Fruit fly (Drosophila melanogaster) whole organism, embryonic: ENCODE measurements around the gene unc-119.

Experiments used
- Abd-B ChIP-seq: fragments of 200-800 bp; sonication (Bioruptor generic); optimal IDR thresholded peaks from 2 replicates; lab custom pipeline; 2018; ENCODE audit warnings: missing biosample characterization, mild to moderate bottlenecking, missing genetic modification characterization, moderate library complexity
- Atf-2 ChIP-seq: fragments of 200-800 bp; sonication (Bioruptor generic); optimal IDR thresholded peaks from 2 replicates; lab custom pipeline; 2016; ENCODE audit warnings: missing biosample characterization, missing genetic modification characterization
- B-H1 ChIP-seq: fragments of 200-800 bp; sonication (Bioruptor generic); IDR thresholded peaks from 3 replicates; pipeline ENCODE4 v1.3.6; 2022; ENCODE audit warnings: missing biosample characterization, missing genetic modification characterization
- Bteb2 ChIP-seq: fragments of 200-800 bp; sonication (Bioruptor generic); optimal IDR thresholded peaks from 2 replicates; lab custom pipeline; 2016; ENCODE audit warnings: missing biosample characterization, missing genetic modification characterization
- CG11093 ChIP-seq: fragments of 200-800 bp; sonication (Bioruptor generic); IDR thresholded peaks from 3 replicates; pipeline ENCODE4 v1.3.6; 2022; ENCODE audit warnings: missing biosample characterization, missing genetic modification characterization
- CG11695 ChIP-seq: fragments of 200-800 bp; sonication (Bioruptor generic); IDR thresholded peaks from 3 replicates; pipeline ENCODE4 v1.3.6; 2022; ENCODE audit warnings: missing biosample characterization, missing genetic modification characterization
- CG13424 ChIP-seq: fragments of 200-800 bp; sonication (Bioruptor generic); optimal IDR thresholded peaks from 2 replicates; lab custom pipeline; 2019; ENCODE audit warnings: missing biosample characterization, mild to moderate bottlenecking, missing genetic modification characterization, moderate library complexity
- CG15073 ChIP-seq: fragments of 200-800 bp; sonication (Bioruptor generic); optimal IDR thresholded peaks from 2 replicates; lab custom pipeline; 2016; ENCODE audit warnings: missing biosample characterization, missing genetic modification characterization
- CG15269 ChIP-seq: fragments of 200-800 bp; sonication (Bioruptor generic); optimal IDR thresholded peaks from 2 replicates; lab custom pipeline; 2018; ENCODE audit warnings: missing biosample characterization, mild to moderate bottlenecking, missing genetic modification characterization, moderate library complexity
- CG1602 ChIP-seq: fragments of 200-800 bp; sonication (Bioruptor generic); optimal IDR thresholded peaks from 3 replicates; lab custom pipeline; 2016; ENCODE audit warnings: missing biosample characterization, missing genetic modification characterization
- CG16815 ChIP-seq: fragments of 200-800 bp; sonication (Bioruptor generic); optimal IDR thresholded peaks from 3 replicates; lab custom pipeline; 2017; ENCODE audit warnings: missing biosample characterization, mild to moderate bottlenecking, missing genetic modification characterization
- CG18764 ChIP-seq: fragments of 200-800 bp; sonication (Bioruptor generic); optimal IDR thresholded peaks from 3 replicates; lab custom pipeline; 2016; ENCODE audit warnings: missing biosample characterization, missing genetic modification characterization
- CG32767 ChIP-seq: fragments of 200-800 bp; sonication (Bioruptor generic); IDR thresholded peaks from 2 replicates; pipeline ENCODE4 v1.3.6; 2022; ENCODE audit warnings: missing biosample characterization, missing genetic modification characterization
- CG32772 ChIP-seq: fragments of 200-800 bp; sonication (Bioruptor generic); IDR thresholded peaks from 2 replicates; pipeline ENCODE4 v1.3.6; 2022; ENCODE audit warnings: missing biosample characterization, missing genetic modification characterization
- CG6272 ChIP-seq: fragments of 200-800 bp; sonication (Bioruptor generic); IDR thresholded peaks from 2 replicates; pipeline ENCODE4 v1.3.6; 2022; ENCODE audit warnings: missing biosample characterization, missing genetic modification characterization
- CG7357 ChIP-seq: fragments of 200-800 bp; sonication (Bioruptor generic); IDR thresholded peaks from 3 replicates; pipeline ENCODE4 v1.3.6; 2022; ENCODE audit warnings: missing biosample characterization, missing genetic modification characterization
- CG7928 ChIP-seq: fragments of 200-800 bp; sonication (Bioruptor generic); optimal IDR thresholded peaks from 2 replicates; lab custom pipeline; 2017; ENCODE audit warnings: missing biosample characterization, mild to moderate bottlenecking, missing genetic modification characterization
- CG9215 ChIP-seq: fragments of 200-800 bp; sonication (Bioruptor generic); IDR thresholded peaks from 2 replicates; pipeline ENCODE4 v1.3.6; 2022; ENCODE audit warnings: missing biosample characterization, missing genetic modification characterization
- CG9609 ChIP-seq: fragments of 200-800 bp; sonication (Bioruptor generic); optimal IDR thresholded peaks from 3 replicates; lab custom pipeline; 2016; ENCODE audit warnings: missing biosample characterization, missing genetic modification characterization
- CG9797 ChIP-seq: fragments of 200-800 bp; sonication (Bioruptor generic); optimal IDR thresholded peaks from 3 replicates; lab custom pipeline; 2018; ENCODE audit warnings: missing biosample characterization, mild to moderate bottlenecking, missing genetic modification characterization
- D ChIP-seq, 2 experiments: fragments of 200-800 bp in 1 of 2; fragments of >200 bp in 1 of 2; sonication (Bioruptor generic) in 1 of 2; optimal IDR thresholded peaks; 2 replicates in 1 of 2; 3 replicates in 1 of 2; lab custom pipeline; 2017; ENCODE audit warnings: mild to moderate bottlenecking in 1 of 2, missing biosample characterization in 1 of 2, missing genetic modification characterization in 1 of 2, missing genetic modification reagents in 1 of 2
- E2f1 ChIP-seq: fragments of 200-800 bp; sonication (Bioruptor generic); IDR thresholded peaks from 2 replicates; pipeline ENCODE4 v1.3.6; 2022; ENCODE audit warnings: missing biosample characterization, missing genetic modification characterization
- Fer1 ChIP-seq: fragments of 200-800 bp; sonication (Bioruptor generic); optimal IDR thresholded peaks from 2 replicates; lab custom pipeline; 2017; ENCODE audit warnings: missing biosample characterization, mild to moderate bottlenecking, missing genetic modification characterization
- Hr51 ChIP-seq, 2 experiments: fragments of 200-800 bp; sonication (Bioruptor generic); optimal IDR thresholded peaks; 2 replicates in 1 of 2; 3 replicates in 1 of 2; lab custom pipeline; 2016 to 2018; ENCODE audit warnings: missing biosample characterization in 2 of 2, missing genetic modification characterization in 2 of 2, mild to moderate bottlenecking in 1 of 2, moderate library complexity in 1 of 2
- Med ChIP-seq: fragments of 200-800 bp; sonication (Bioruptor generic); peaks from one replicate; lab custom pipeline; 2016; ENCODE audit warnings: missing biosample characterization, missing genetic modification characterization, mild to moderate bottlenecking, inconsistent platforms, moderate library complexity
- Mrtf ChIP-seq: fragments of 200-800 bp; sonication (Bioruptor generic); IDR thresholded peaks from 3 replicates; pipeline ENCODE4 v1.3.6; 2022; ENCODE audit warnings: missing biosample characterization, missing genetic modification characterization
- Oli ChIP-seq: fragments of 200-800 bp; sonication (Bioruptor generic); optimal IDR thresholded peaks from 2 replicates; lab custom pipeline; 2018; ENCODE audit warnings: missing biosample characterization, mild to moderate bottlenecking, missing genetic modification characterization, moderate library complexity
- Ptx1 ChIP-seq: fragments of 200-800 bp; sonication (Bioruptor generic); IDR thresholded peaks from 2 replicates; pipeline ENCODE4 v1.3.6; 2022; ENCODE audit warnings: missing biosample characterization, missing genetic modification characterization
- Six4 ChIP-seq: fragments of 200-800 bp; sonication (Bioruptor generic); optimal IDR thresholded peaks from 2 replicates; lab custom pipeline; 2016; ENCODE audit warnings: missing biosample characterization, missing genetic modification characterization
- Xrp1 ChIP-seq: fragments of 200-800 bp; sonication (Bioruptor generic); IDR thresholded peaks from 2 replicates; pipeline ENCODE4 v1.3.6; 2022; ENCODE audit warnings: missing biosample characterization, missing genetic modification characterization
- btn ChIP-seq: fragments of 200-800 bp; sonication (Bioruptor generic); optimal IDR thresholded peaks from 2 replicates; lab custom pipeline; 2016; ENCODE audit warnings: missing biosample characterization, missing genetic modification characterization
- chinmo ChIP-seq: fragments of 200-800 bp; sonication (Bioruptor generic); IDR thresholded peaks from 4 replicates; pipeline ENCODE4 v1.3.6; 2022; ENCODE audit warnings: missing biosample characterization, missing genetic modification characterization; ENCODE audit not compliant: partially characterized antibody
- ci ChIP-seq: fragments of 200-800 bp; sonication (Bioruptor generic); IDR thresholded peaks from 3 replicates; pipeline ENCODE4 v1.3.6; 2022; ENCODE audit warnings: missing biosample characterization, missing genetic modification characterization
- dpn ChIP-seq, 2 experiments: fragments of 200-800 bp; sonication (Bioruptor generic); optimal IDR thresholded peaks; 3 replicates each; lab custom pipeline; 2016; ENCODE audit warnings: missing biosample characterization in 2 of 2, missing genetic modification characterization in 2 of 2
- dysf ChIP-seq: fragments of 200-800 bp; sonication (Bioruptor generic); IDR thresholded peaks from 3 replicates; pipeline ENCODE4 v1.3.6; 2022; ENCODE audit warnings: missing biosample characterization, missing genetic modification characterization
- fd3F ChIP-seq: fragments of 200-800 bp; sonication (Bioruptor generic); optimal IDR thresholded peaks from 2 replicates; lab custom pipeline; 2018; ENCODE audit warnings: missing biosample characterization, mild to moderate bottlenecking, missing genetic modification characterization, moderate library complexity
- gce ChIP-seq: fragments of 200-800 bp; sonication (Bioruptor generic); IDR thresholded peaks from 3 replicates; pipeline ENCODE4 v1.3.6; 2022; ENCODE audit warnings: missing biosample characterization, missing genetic modification characterization
- gcm2 ChIP-seq: fragments of 200-800 bp; sonication (Bioruptor generic); optimal IDR thresholded peaks from 2 replicates; lab custom pipeline; 2016; ENCODE audit warnings: missing biosample characterization, missing genetic modification characterization
- her ChIP-seq: fragments of 200-800 bp; sonication (Bioruptor generic); optimal IDR thresholded peaks from 2 replicates; lab custom pipeline; 2016; ENCODE audit warnings: missing biosample characterization, missing genetic modification characterization
- hkb ChIP-seq, 2 experiments: fragments of 200-800 bp in 1 of 2; fragments of >200 bp in 1 of 2; sonication (Bioruptor generic) in 1 of 2; IDR thresholded peaks in 1 of 2; optimal IDR thresholded peaks in 1 of 2; 2 replicates each; pipeline versions ENCODE4 v1.3.6 to Lab custom; 2017 to 2022; ENCODE audit warnings: missing biosample characterization in 1 of 2, missing genetic modification characterization in 1 of 2
- klu ChIP-seq: fragments of 200-800 bp; sonication (Bioruptor generic); IDR thresholded peaks from 2 replicates; pipeline ENCODE4 v1.3.6; 2022; ENCODE audit warnings: missing biosample characterization, missing genetic modification characterization
- lola ChIP-seq, 3 experiments: fragments of >200 bp in 2 of 3; fragments of 200-800 bp in 1 of 3; sonication (Bioruptor generic) in 1 of 3; optimal IDR thresholded peaks; 2 replicates each; lab custom pipeline; 2017 to 2019; ENCODE audit warnings: missing biosample characterization in 3 of 3, missing genetic modification characterization in 3 of 3, mild to moderate bottlenecking in 1 of 3, moderate library complexity in 1 of 3
- lov ChIP-seq, 2 experiments: fragments of 200-800 bp in 1 of 2; fragments of >200 bp in 1 of 2; sonication (Bioruptor generic) in 1 of 2; IDR thresholded peaks in 1 of 2; optimal IDR thresholded peaks in 1 of 2; 2 replicates in 1 of 2; 3 replicates in 1 of 2; pipeline versions ENCODE4 v1.3.6 to Lab custom; 2017 to 2022; ENCODE audit warnings: missing biosample characterization in 1 of 2, missing genetic modification characterization in 1 of 2
- pum ChIP-seq: fragments of 200-800 bp; sonication (Bioruptor generic); optimal IDR thresholded peaks from 2 replicates; lab custom pipeline; 2016; ENCODE audit warnings: missing biosample characterization, missing genetic modification characterization
- repo ChIP-seq: fragments of 200-800 bp; sonication (Bioruptor generic); optimal IDR thresholded peaks from 2 replicates; lab custom pipeline; 2016; ENCODE audit warnings: missing biosample characterization, missing genetic modification characterization
- slbo ChIP-seq: fragments of 200-800 bp; sonication (Bioruptor generic); IDR thresholded peaks from 2 replicates; pipeline ENCODE4 v1.3.6; 2022; ENCODE audit warnings: missing biosample characterization, missing genetic modification characterization
- stwl ChIP-seq: fragments of 200-800 bp; sonication (Bioruptor generic); optimal IDR thresholded peaks from 3 replicates; lab custom pipeline; 2018; ENCODE audit warnings: missing biosample characterization, mild to moderate bottlenecking, missing genetic modification characterization, moderate library complexity
- twi ChIP-seq: fragments of 200-800 bp; optimal IDR thresholded peaks from 2 replicates; lab custom pipeline; 2019; ENCODE audit warnings: missing biosample characterization, mild to moderate bottlenecking, missing genetic modification characterization, moderate library complexity

The unc-119 gene

dm6 chrX:7305753-7306338 is 14.7 kb upstream of the unc-119 start (continued):
- TF ChIP-seq chinmo (GFP tag; lab: Robert Waterston, UW), result no peak
- TF ChIP-seq CG15073, result peak; percentile 10
- peak; percentile 49 for TF ChIP-seq CG15269
- peak in 1 of 2 experiments; percentile 55 for TF ChIP-seq Hr51 (GFP tag; optimal IDR thresholded peaks at IDR 0.05; lab: Kevin White, UChicago)
- TF ChIP-seq CG9609 (GFP tag; lab: Kevin White, UChicago), result peak; percentile 18
- TF ChIP-seq CG32767 (GFP tag; lab: Robert Waterston, UW), result peak; percentile 65; the same call in 1 of the 2 replicates
- TF ChIP-seq repo, result no peak
- TF ChIP-seq lov (optimal IDR thresholded peaks at IDR 0.05; lab: Kevin White, UChicago), result no peak
- TF ChIP-seq lov (GFP tag; IDR thresholded peaks at IDR 0.05; lab: Robert Waterston, UW), result peak; percentile 61; the same call in 1 of the 3 replicates
- TF ChIP-seq CG7928 (GFP tag; lab: Kevin White, UChicago), result no peak
- TF ChIP-seq CG13424 (tag; lab: Kevin White, UChicago), result peak; percentile 55
- peak; percentile 6 for TF ChIP-seq D (optimal IDR thresholded peaks at IDR 0.05; lab: Kevin White, UChicago)
- peak; percentile 71 for TF ChIP-seq D (GFP tag; optimal IDR thresholded peaks at IDR 0.05; lab: Kevin White, UChicago)
- TF ChIP-seq twi (tag; lab: Kevin White, UChicago), result peak; percentile 37
- peak; percentile 27; the same call in 1 of the 2 replicates for TF ChIP-seq klu (GFP tag; lab: Robert Waterston, UW)
- TF ChIP-seq fd3F, result peak; percentile 12
- no peak for TF ChIP-seq Six4 (GFP tag; lab: Kevin White, UChicago)
- peak; percentile 59; the same call in 2 of the 3 replicates for TF ChIP-seq CG11093 (GFP tag; lab: Robert Waterston, UW)
- no peak for TF ChIP-seq CG18764 (GFP tag; lab: Kevin White, UChicago)
- TF ChIP-seq pum (GFP tag; lab: Kevin White, UChicago), result peak; percentile 30
- TF ChIP-seq CG11695 (GFP tag; lab: Robert Waterston, UW), result 0 out of 3 replicates have a peak, but pooled peaks have one; percentile 17
- peak; percentile 35 for TF ChIP-seq Atf-2 (GFP tag; lab: Kevin White, UChicago)
- TF ChIP-seq lola (GFP tag; optimal IDR thresholded peaks at IDR 0.05; lab: Kevin White, UChicago), result peak in 1 of 3 experiments; percentile 57
- TF ChIP-seq ci (GFP tag; lab: Robert Waterston, UW), result 0 out of 3 replicates have a peak, but pooled peaks have one; percentile 24
- TF ChIP-seq E2f1 (GFP tag; lab: Robert Waterston, UW), result peak; percentile 46
- 0 out of 3 replicates have a peak, but pooled peaks have one; percentile 38 for TF ChIP-seq Mrtf (GFP tag; lab: Robert Waterston, UW)
- TF ChIP-seq CG9797 (GFP tag; lab: Kevin White, UChicago), result no peak
- TF ChIP-seq Fer1, result peak; percentile 60
- TF ChIP-seq Xrp1 (GFP tag; lab: Robert Waterston, UW), result peak; percentile 62
- no peak for TF ChIP-seq hkb (optimal IDR thresholded peaks at IDR 0.05; lab: Kevin White, UChicago)
- peak; percentile 58 for TF ChIP-seq hkb (GFP tag; IDR thresholded peaks at IDR 0.05; lab: Robert Waterston, UW)
- peak; percentile 45; the same call in 1 of the 2 replicates for TF ChIP-seq CG9215
- TF ChIP-seq CG1602, result peak; percentile 38
- peak; percentile 79 for TF ChIP-seq Oli (tag; lab: Kevin White, UChicago)
- no peak for TF ChIP-seq gce (GFP tag; lab: Robert Waterston, UW)
- TF ChIP-seq btn, result no peak
- peak; percentile 65 for TF ChIP-seq Ptx1 (GFP tag; lab: Robert Waterston, UW)
- TF ChIP-seq CG16815 (GFP tag; lab: Kevin White, UChicago), result peak; percentile 72
- no peak for TF ChIP-seq her (GFP tag; lab: Kevin White, UChicago)
- peak; percentile 52 for TF ChIP-seq slbo (GFP tag; lab: Robert Waterston, UW)
- TF ChIP-seq CG6272, result no peak
- TF ChIP-seq Bteb2 (GFP tag; lab: Kevin White, UChicago), result no peak
- TF ChIP-seq dysf (GFP tag; lab: Robert Waterston, UW), result peak; percentile 65; the same call in 2 of the 3 replicates
- TF ChIP-seq CG32772 (GFP tag; lab: Robert Waterston, UW), result peak; percentile 25; the same call in 1 of the 2 replicates
- TF ChIP-seq Abd-B (GFP tag; lab: Kevin White, UChicago), result peak; percentile 55
- TF ChIP-seq Med (GFP tag; lab: Kevin White, UChicago), result peak; percentile 91
- 0 out of 3 replicates have a peak, but pooled peaks have one; percentile 39 for TF ChIP-seq CG7357 (GFP tag; lab: Robert Waterston, UW)
- peak in 1 of 2 experiments; percentile 52 for TF ChIP-seq dpn (GFP tag; optimal IDR thresholded peaks at IDR 0.05; lab: Kevin White, UChicago)
- TF ChIP-seq B-H1 (GFP tag; lab: Robert Waterston, UW), result no peak
- TF ChIP-seq gcm2 (GFP tag; lab: Kevin White, UChicago), result no peak
- TF ChIP-seq stwl (tag; lab: Kevin White, UChicago), result no peak
